Fruit fly (Drosophila melanogaster): ENCODE results near the gene CG16953.

DNA sequence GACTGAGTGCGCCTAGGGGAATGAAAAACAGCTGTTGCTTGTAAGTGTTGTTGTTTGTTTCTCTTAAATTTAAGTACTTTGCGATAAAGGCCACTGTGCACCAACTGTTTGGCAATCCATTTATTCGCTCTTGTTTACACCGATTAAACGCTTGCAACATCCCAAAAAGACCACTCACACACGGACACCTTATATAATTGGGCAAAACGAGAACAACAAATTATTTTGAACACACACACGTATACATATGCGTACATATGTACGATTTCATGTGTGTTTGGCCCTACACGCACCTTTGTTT, 28.6 kb downstream of the CG16953 start:
- TF ChIP-seq ttk (optimal IDR thresholded peaks at IDR 0.05), result no peak
- no peak for TF ChIP-seq psq (optimal IDR thresholded peaks at IDR 0.05)
